Fruit fly (Drosophila melanogaster): ENCODE measurements around the gene CG11382.
A peak's percentile ranks its signal among the peaks of the same experiment; 100 is the strongest.

The CG11382 gene

dm6 chrX:1236475-1236874 is 26.7 kb downstream of the CG11382 start, which contains the start of gene CG3638:
Gene CG3638, minus strand, starts transcription at chrX:1236684.
- TF ChIP-seq CG9948 (tag; optimal IDR thresholded peaks at IDR 0.05) (no peak), CG34367 (tag; optimal IDR thresholded peaks at IDR 0.05) (no peak), CG13204 (GFP tag; optimal IDR thresholded peaks at IDR 0.05) (no peak), Ets98B (GFP tag; IDR thresholded peaks at IDR 0.05) (no peak), CG10348 (GFP tag; IDR thresholded peaks at IDR 0.05) (no peak), CG4496 (GFP tag; IDR thresholded peaks at IDR 0.05) (peak; percentile 25; the same call in 2 of the 3 replicates), gl (tag; optimal IDR thresholded peaks at IDR 0.05) (no peak)

- TF ChIP-seq CG8159 (tag; optimal IDR thresholded peaks at IDR 0.05) (no peak), CG14655 (GFP tag; optimal IDR thresholded peaks at IDR 0.05) (no peak), Pif1A (GFP tag; optimal IDR thresholded peaks at IDR 0.05) (no peak), D1 (tag; optimal IDR thresholded peaks at IDR 0.05) (no peak), CG15710 (tag; optimal IDR thresholded peaks at IDR 0.05) (no peak), CG4496 (GFP tag; IDR thresholded peaks at IDR 0.05) (no peak), Ets98B (GFP tag; IDR thresholded peaks at IDR 0.05) (no peak), CG8301 (tag; optimal IDR thresholded peaks at IDR 0.05) (no peak), gl (tag; optimal IDR thresholded peaks at IDR 0.05) (no peak), Pif1B (GFP tag; optimal IDR thresholded peaks at IDR 0.05) (no peak), fd96Ca (GFP tag; IDR thresholded peaks at IDR 0.05) (no peak), Snoo (tag; optimal IDR thresholded peaks at IDR 0.05) (no peak), CG9948 (tag; optimal IDR thresholded peaks at IDR 0.05) (no peak), CG12605 (GFP tag; IDR thresholded peaks at IDR 0.05) (no peak), CG10348 (GFP tag; IDR thresholded peaks at IDR 0.05) (no peak), CG34367 (tag; optimal IDR thresholded peaks at IDR 0.05) (no peak), CG13204 (GFP tag; optimal IDR thresholded peaks at IDR 0.05) (no peak), CG32121 (GFP tag; IDR thresholded peaks at IDR 0.05) (no peak), EcR (GFP tag; optimal IDR thresholded peaks at IDR 0.05) (no peak), CG17806 (tag; optimal IDR thresholded peaks at IDR 0.05) (no peak)
These were observed 30.1 kb downstream of the CG11382 start, which contains the start of gene CG11403 for dm6 chrX:1239832-1240231. Gene CG11403, minus strand, starts transcription at chrX:1239884.

dm6 chrX:1242049-1242448 is 32.3 kb downstream of the CG11382 start:
- TF ChIP-seq CG13204 (GFP tag; optimal IDR thresholded peaks at IDR 0.05) (no peak), Pif1B (GFP tag; optimal IDR thresholded peaks at IDR 0.05) (no peak), rn (GFP tag; IDR thresholded peaks at IDR 0.05) (no peak), CG8301 (tag; optimal IDR thresholded peaks at IDR 0.05) (no peak), Ets98B (GFP tag; IDR thresholded peaks at IDR 0.05) (no peak), Pif1A (GFP tag; optimal IDR thresholded peaks at IDR 0.05) (no peak), fd96Ca (GFP tag; IDR thresholded peaks at IDR 0.05) (no peak), EcR (GFP tag; optimal IDR thresholded peaks at IDR 0.05) (no peak), CG34367 (tag; optimal IDR thresholded peaks at IDR 0.05) (no peak), CG17806 (tag; optimal IDR thresholded peaks at IDR 0.05) (no peak), D1 (tag; optimal IDR thresholded peaks at IDR 0.05) (no peak), CG10348 (GFP tag; IDR thresholded peaks at IDR 0.05) (no peak), CG12605 (GFP tag; IDR thresholded peaks at IDR 0.05) (no peak)

dm6 chrX:1248735-1249134 is 39.0 kb downstream of the CG11382 start:
- peak; percentile 79 for TF ChIP-seq CG34367 (tag; optimal IDR thresholded peaks at IDR 0.05)
- peak; percentile 84 for TF ChIP-seq Snoo (tag; optimal IDR thresholded peaks at IDR 0.05)
- no peak for TF ChIP-seq Ets98B (GFP tag; IDR thresholded peaks at IDR 0.05)
- TF ChIP-seq CG32121 (GFP tag; IDR thresholded peaks at IDR 0.05): no peak; the same call in 1 of the 2 replicates
- TF ChIP-seq CG8159 (tag; optimal IDR thresholded peaks at IDR 0.05): peak; percentile 86
- TF ChIP-seq CG12605 (GFP tag; IDR thresholded peaks at IDR 0.05): no peak
- TF ChIP-seq gl (tag; optimal IDR thresholded peaks at IDR 0.05): peak; percentile 75
- peak; percentile 57 for TF ChIP-seq CG14655 (GFP tag; optimal IDR thresholded peaks at IDR 0.05)
- TF ChIP-seq D1 (tag; optimal IDR thresholded peaks at IDR 0.05): peak; percentile 8
- peak; percentile 72 for TF ChIP-seq CG13204 (GFP tag; optimal IDR thresholded peaks at IDR 0.05)
- peak; percentile 51 for TF ChIP-seq CG8301 (tag; optimal IDR thresholded peaks at IDR 0.05)
- no peak for TF ChIP-seq rn (GFP tag; IDR thresholded peaks at IDR 0.05)
- peak; percentile 83 for TF ChIP-seq CG15710 (tag; optimal IDR thresholded peaks at IDR 0.05)
- peak; percentile 72 for TF ChIP-seq CG9948 (tag; optimal IDR thresholded peaks at IDR 0.05)
- TF ChIP-seq CG10348 (GFP tag; IDR thresholded peaks at IDR 0.05): no peak
- peak; percentile 75 for TF ChIP-seq CG17806 (tag; optimal IDR thresholded peaks at IDR 0.05)
- TF ChIP-seq Pif1A (GFP tag; optimal IDR thresholded peaks at IDR 0.05): peak; percentile 87
- TF ChIP-seq fd96Ca (GFP tag; IDR thresholded peaks at IDR 0.05): peak; percentile 67
- TF ChIP-seq EcR (GFP tag; optimal IDR thresholded peaks at IDR 0.05): peak; percentile 72
- peak; percentile 61; the same call in 2 of the 3 replicates for TF ChIP-seq CG4496 (GFP tag; IDR thresholded peaks at IDR 0.05)
- peak; percentile 79 for TF ChIP-seq Pif1B (GFP tag; optimal IDR thresholded peaks at IDR 0.05)

- TF ChIP-seq CG9948 (tag; optimal IDR thresholded peaks at IDR 0.05) (no peak), Pif1A (GFP tag; optimal IDR thresholded peaks at IDR 0.05) (no peak), Ets98B (GFP tag; IDR thresholded peaks at IDR 0.05) (no peak), CG8159 (tag; optimal IDR thresholded peaks at IDR 0.05) (no peak), CG17806 (tag; optimal IDR thresholded peaks at IDR 0.05) (no peak), CG8301 (tag; optimal IDR thresholded peaks at IDR 0.05) (no peak), CG12605 (GFP tag; IDR thresholded peaks at IDR 0.05) (no peak), rn (GFP tag; IDR thresholded peaks at IDR 0.05) (no peak), CG14655 (GFP tag; optimal IDR thresholded peaks at IDR 0.05) (no peak), CG32121 (GFP tag; IDR thresholded peaks at IDR 0.05) (no peak), Pif1B (GFP tag; optimal IDR thresholded peaks at IDR 0.05) (no peak)
These were observed 39.8 kb downstream of the CG11382 start for dm6 chrX:1249612-1250011.

- no peak for TF ChIP-seq Snoo (tag; optimal IDR thresholded peaks at IDR 0.05)
- TF ChIP-seq Pif1B (GFP tag; optimal IDR thresholded peaks at IDR 0.05): no peak
- TF ChIP-seq CG34367 (tag; optimal IDR thresholded peaks at IDR 0.05): no peak
- TF ChIP-seq CG17806 (tag; optimal IDR thresholded peaks at IDR 0.05): no peak
- no peak for TF ChIP-seq CG13204 (GFP tag; optimal IDR thresholded peaks at IDR 0.05)
- TF ChIP-seq fd96Ca (GFP tag; IDR thresholded peaks at IDR 0.05): no peak
- TF ChIP-seq Pif1A (GFP tag; optimal IDR thresholded peaks at IDR 0.05): no peak
- no peak for TF ChIP-seq CG10348 (GFP tag; IDR thresholded peaks at IDR 0.05)
- TF ChIP-seq Ets98B (GFP tag; IDR thresholded peaks at IDR 0.05): no peak
- TF ChIP-seq CG8159 (tag; optimal IDR thresholded peaks at IDR 0.05): no peak
- no peak for TF ChIP-seq D1 (tag; optimal IDR thresholded peaks at IDR 0.05)
- TF ChIP-seq CG14655 (GFP tag; optimal IDR thresholded peaks at IDR 0.05): no peak
- no peak for TF ChIP-seq CG15710 (tag; optimal IDR thresholded peaks at IDR 0.05)
- TF ChIP-seq CG32121 (GFP tag; IDR thresholded peaks at IDR 0.05): no peak
- TF ChIP-seq rn (GFP tag; IDR thresholded peaks at IDR 0.05): no peak
- TF ChIP-seq CG8301 (tag; optimal IDR thresholded peaks at IDR 0.05): no peak
- no peak for TF ChIP-seq CG4496 (GFP tag; IDR thresholded peaks at IDR 0.05)
- no peak for TF ChIP-seq gl (tag; optimal IDR thresholded peaks at IDR 0.05)
- no peak for TF ChIP-seq EcR (GFP tag; optimal IDR thresholded peaks at IDR 0.05)
- no peak for TF ChIP-seq CG12605 (GFP tag; IDR thresholded peaks at IDR 0.05)
These were observed 40.3 kb downstream of the CG11382 start for dm6 chrX:1250104-1250503.
